Worm (Caenorhabditis elegans) whole organism, L4 larva: ENCODE results near the gene idpc-4.

ENCODE experiments used
- D1046.2 ChIP-seq: fragments of 200-800 bp; sonication (Bioruptor generic); IDR thresholded peaks from 2 replicates; pipeline ENCODE4 v1.3.6; 2022; ENCODE audit warnings: missing genetic modification characterization, missing compliant biosample characterization
- F10B5.3 ChIP-seq: sonication (generic microtip); optimal IDR thresholded peaks from 2 replicates; lab custom pipeline; 2016; ENCODE audit warnings: mild to moderate bottlenecking, missing genetic modification characterization, missing compliant biosample characterization
- F44E2.7 ChIP-seq: fragments of 200-800 bp; sonication (Bioruptor generic); IDR thresholded peaks from 2 replicates; pipeline ENCODE4 v2.1.2; 2022; ENCODE audit warnings: missing genetic modification characterization, missing compliant biosample characterization
- Y48G9A.11 ChIP-seq: fragments of 200-800 bp; sonication (Bioruptor generic); IDR thresholded peaks from 2 replicates; pipeline ENCODE4 v1.3.6; 2022; ENCODE audit warnings: missing genetic modification reagents, missing genetic modification characterization, missing compliant biosample characterization
- Y5F2A.4 ChIP-seq: fragments of 200-800 bp; sonication (Bioruptor generic); optimal IDR thresholded peaks from 2 replicates; lab custom pipeline; 2018; ENCODE audit warnings: mild to moderate bottlenecking, missing genetic modification characterization, missing compliant biosample characterization
- ZK337.2 ChIP-seq: fragments of 200-800 bp; sonication (Bioruptor generic); IDR thresholded peaks from 2 replicates; pipeline ENCODE4 v1.3.6; 2022; ENCODE audit warnings: missing genetic modification reagents, missing genetic modification characterization, missing compliant biosample characterization
- ZK546.5 ChIP-seq, 2 experiments: sonication (generic microtip); optimal IDR thresholded peaks; 2 replicates each; lab custom pipeline; 2017; ENCODE audit warnings: missing biosample characterization in 2 of 2, missing genetic modification characterization in 2 of 2
- aha-1 ChIP-seq: fragments of 150-350 bp; peaks from one replicate; lab custom pipeline; 2014; ENCODE audit warnings: missing biosample characterization, missing genetic modification characterization
- aly-2 ChIP-seq: sonication (generic microtip); optimal IDR thresholded peaks from 2 replicates; lab custom pipeline; 2018; ENCODE audit warnings: missing biosample characterization, missing genetic modification characterization
- ceh-32 ChIP-seq: sonication (generic microtip); optimal IDR thresholded peaks from 2 replicates; lab custom pipeline; 2016; ENCODE audit warnings: mild to moderate bottlenecking, missing genetic modification characterization, missing compliant biosample characterization; ENCODE audit not compliant: poor library complexity
- ceh-62 ChIP-seq: sonication (generic microtip); optimal IDR thresholded peaks from 2 replicates; lab custom pipeline; 2017; ENCODE audit warnings: missing biosample characterization, missing genetic modification characterization
- ceh-82 ChIP-seq: sonication (generic microtip); optimal IDR thresholded peaks from 2 replicates; lab custom pipeline; 2017; ENCODE audit warnings: missing biosample characterization, missing genetic modification characterization
- cey-2 ChIP-seq: sonication (generic microtip); optimal IDR thresholded peaks from 3 replicates; lab custom pipeline; 2017; ENCODE audit warnings: missing genetic modification characterization, mild to moderate bottlenecking, missing compliant biosample characterization, antibody characterized with exemption, borderline replicate concordance; ENCODE audit not compliant: insufficient read depth
- ctbp-1 ChIP-seq: fragments of 200-800 bp; sonication (Bioruptor generic); IDR thresholded peaks from 2 replicates; pipeline ENCODE4 v1.3.6; 2022; ENCODE audit warnings: missing genetic modification reagents, missing genetic modification characterization, missing compliant biosample characterization
- daf-16 ChIP-seq, 3 experiments: sonication (generic microtip); optimal IDR thresholded peaks; 2 replicates each; lab custom pipeline; 2016 to 2017; ENCODE audit warnings: missing genetic modification characterization in 3 of 3, missing genetic modification reagents in 3 of 3, mild to moderate bottlenecking in 2 of 3, missing compliant biosample characterization in 2 of 3, missing biosample characterization in 1 of 3, moderate library complexity in 1 of 3
- dmd-8 ChIP-seq: fragments of 200-800 bp; sonication (Bioruptor generic); IDR thresholded peaks from 2 replicates; pipeline ENCODE4 v1.3.6; 2022; ENCODE audit warnings: missing genetic modification characterization, missing compliant biosample characterization
- dmd-9 ChIP-seq: fragments of 200-800 bp; sonication (Bioruptor generic); IDR thresholded peaks from 2 replicates; pipeline ENCODE4 v1.3.6; 2022; ENCODE audit warnings: missing genetic modification reagents, missing genetic modification characterization, missing compliant biosample characterization
- egl-27 ChIP-seq: sonication (generic microtip); optimal IDR thresholded peaks from 3 replicates; lab custom pipeline; 2017; ENCODE audit warnings: missing biosample characterization, missing genetic modification reagents, missing genetic modification characterization
- egl-43 ChIP-seq: fragments of 200-800 bp; sonication (Bioruptor generic); IDR thresholded peaks from 2 replicates; pipeline ENCODE4 v1.3.6; 2022; ENCODE audit warnings: missing genetic modification reagents, missing genetic modification characterization, missing compliant biosample characterization
- gei-8 ChIP-seq: fragments of 200-800 bp; sonication (Bioruptor generic); optimal IDR thresholded peaks from 2 replicates; lab custom pipeline; 2018; ENCODE audit warnings: mild to moderate bottlenecking, missing genetic modification characterization, missing compliant biosample characterization
- hmg-1.1 ChIP-seq: fragments of 200-800 bp; sonication (Bioruptor generic); IDR thresholded peaks from 2 replicates; pipeline ENCODE4 v1.3.6; 2022; ENCODE audit warnings: missing genetic modification reagents, missing genetic modification characterization, missing compliant biosample characterization
- lim-7 ChIP-seq: fragments of 200-800 bp; sonication (Bioruptor generic); IDR thresholded peaks from 2 replicates; pipeline ENCODE4 v1.3.6; 2022; ENCODE audit warnings: missing genetic modification characterization, missing compliant biosample characterization
- lin-13 ChIP-seq: fragments of 150-350 bp; optimal IDR thresholded peaks from 2 replicates; lab custom pipeline; 2014; ENCODE audit warnings: missing biosample characterization, missing genetic modification reagents, missing genetic modification characterization
- lin-38 ChIP-seq: fragments of 200-800 bp; sonication (Bioruptor generic); IDR thresholded peaks from 2 replicates; pipeline ENCODE4 v1.3.6; 2022; ENCODE audit warnings: missing genetic modification reagents, missing genetic modification characterization, missing compliant biosample characterization
- lsy-2 ChIP-seq, 2 experiments: fragments of 150-350 bp in 1 of 2; sonication (generic microtip) in 1 of 2; optimal IDR thresholded peaks; 2 replicates each; lab custom pipeline; 2014 to 2017; ENCODE audit warnings: missing biosample characterization in 2 of 2, missing genetic modification characterization in 2 of 2
- madf-5 ChIP-seq, 2 experiments: fragments of 200-800 bp; sonication (Bioruptor generic); IDR thresholded peaks; 2 replicates each; pipeline ENCODE4 v1.3.6; 2022; ENCODE audit warnings: missing compliant biosample characterization in 2 of 2, missing genetic modification characterization in 2 of 2
- madf-9 ChIP-seq: fragments of 200-800 bp; sonication (Bioruptor generic); conservative IDR thresholded peaks from 2 replicates; pipeline ENCODE4 v1.3.6; 2022; ENCODE audit warnings: missing genetic modification reagents, missing genetic modification characterization, missing compliant biosample characterization
- mep-1 ChIP-seq: fragments of 150-350 bp; sonication (generic microtip); optimal IDR thresholded peaks from 3 replicates; lab custom pipeline; 2014; ENCODE audit warnings: missing biosample characterization, missing genetic modification characterization
- mxl-2 ChIP-seq: fragments of 200-800 bp; sonication (Bioruptor generic); conservative IDR thresholded peaks from 2 replicates; pipeline ENCODE4 v1.3.6; 2022; ENCODE audit warnings: missing genetic modification reagents, missing genetic modification characterization, missing compliant biosample characterization
- nhr-102 ChIP-seq: sonication (generic microtip); optimal IDR thresholded peaks from 2 replicates; lab custom pipeline; 2016; ENCODE audit warnings: mild to moderate bottlenecking, missing genetic modification characterization, moderate library complexity, missing compliant biosample characterization
- nhr-28 ChIP-seq: fragments of 150-350 bp; optimal IDR thresholded peaks from 2 replicates; lab custom pipeline; 2014; ENCODE audit warnings: missing biosample characterization, missing genetic modification characterization
- nhr-41 ChIP-seq: fragments of 200-800 bp; sonication (Bioruptor generic); IDR thresholded peaks from 2 replicates; pipeline ENCODE4 v1.3.6; 2022; ENCODE audit warnings: missing genetic modification reagents, missing genetic modification characterization, missing compliant biosample characterization
- nhr-48 ChIP-seq: sonication (generic microtip); optimal IDR thresholded peaks from 2 replicates; lab custom pipeline; 2016; ENCODE audit warnings: mild to moderate bottlenecking, missing genetic modification characterization, missing compliant biosample characterization
- nhr-6 ChIP-seq: fragments of 150-350 bp; optimal IDR thresholded peaks from 2 replicates; lab custom pipeline; 2014; ENCODE audit warnings: missing biosample characterization, missing genetic modification characterization
- nhr-77 ChIP-seq: fragments of 150-350 bp; optimal IDR thresholded peaks from 2 replicates; lab custom pipeline; 2014; ENCODE audit warnings: missing biosample characterization, missing genetic modification characterization
- saeg-2 ChIP-seq: fragments of 200-800 bp; sonication (Bioruptor generic); IDR thresholded peaks from 2 replicates; pipeline ENCODE4 v1.3.6; 2022; ENCODE audit warnings: missing genetic modification reagents, missing genetic modification characterization, missing compliant biosample characterization
- sdz-12 ChIP-seq: fragments of 200-800 bp; sonication (Bioruptor generic); optimal IDR thresholded peaks from 2 replicates; lab custom pipeline; 2018; ENCODE audit warnings: mild to moderate bottlenecking, missing genetic modification characterization, missing compliant biosample characterization
- set-16 ChIP-seq: fragments of 200-800 bp; sonication (Bioruptor generic); IDR thresholded peaks from 2 replicates; pipeline ENCODE4 v1.3.6; 2022; ENCODE audit warnings: missing genetic modification reagents, missing genetic modification characterization, missing compliant biosample characterization
- skn-1 ChIP-seq: fragments of 150-350 bp; optimal IDR thresholded peaks from 2 replicates; lab custom pipeline; 2014; ENCODE audit warnings: missing biosample characterization, missing genetic modification characterization
- snpc-4 ChIP-seq: fragments of 150-350 bp; optimal IDR thresholded peaks from 2 replicates; lab custom pipeline; 2014; ENCODE audit warnings: missing biosample characterization, missing genetic modification characterization
- spr-3 ChIP-seq: fragments of 200-800 bp; sonication (Bioruptor generic); optimal IDR thresholded peaks from 2 replicates; lab custom pipeline; 2018; ENCODE audit warnings: mild to moderate bottlenecking, missing genetic modification characterization, missing compliant biosample characterization
- unc-130 ChIP-seq: sonication (generic microtip); optimal IDR thresholded peaks from 2 replicates; lab custom pipeline; 2016; ENCODE audit warnings: missing genetic modification reagents, missing genetic modification characterization, missing compliant biosample characterization
- unc-39 ChIP-seq: sonication (generic microtip); optimal IDR thresholded peaks from 2 replicates; lab custom pipeline; 2017; ENCODE audit warnings: missing biosample characterization, missing genetic modification characterization
- zag-1 ChIP-seq: fragments of 150-350 bp; optimal IDR thresholded peaks from 2 replicates; lab custom pipeline; 2014; ENCODE audit warnings: missing biosample characterization, missing genetic modification characterization
- zip-2 ChIP-seq: fragments of 150-350 bp; optimal IDR thresholded peaks from 2 replicates; lab custom pipeline; 2014; ENCODE audit warnings: missing biosample characterization, missing genetic modification characterization
- ztf-11 ChIP-seq: fragments of 150-350 bp; optimal IDR thresholded peaks from 2 replicates; lab custom pipeline; 2014; ENCODE audit warnings: missing biosample characterization, missing genetic modification characterization

The idpc-4 gene

DNA sequence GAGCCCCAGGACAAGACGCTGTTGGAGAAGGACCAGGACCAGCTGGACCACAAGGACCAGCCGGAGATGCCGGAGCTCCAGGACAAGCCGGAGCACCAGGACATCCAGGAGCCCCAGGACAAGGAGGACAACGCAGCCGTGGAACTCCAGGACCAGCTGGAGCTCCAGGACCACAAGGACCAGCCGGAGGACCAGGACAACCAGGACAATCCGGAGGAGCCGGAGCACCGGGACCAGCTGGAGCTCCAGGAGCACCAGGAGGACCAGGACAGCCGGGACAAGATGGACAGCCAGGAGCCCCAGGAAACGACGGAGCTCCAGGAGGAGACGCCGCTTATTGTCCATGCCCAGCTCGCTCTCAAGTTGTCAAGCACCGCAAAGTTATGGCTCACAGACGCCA is 5.3 kb downstream of the idpc-4 start (continued):
- TF ChIP-seq Y5F2A.4, result no peak
- no peak for TF ChIP-seq ztf-11 (tag; lab: Kevin White, UChicago)
- no peak for TF ChIP-seq ZK546.5 (tag; optimal IDR thresholded peaks at IDR 0.05; lab: Kevin White, UChicago)
- no peak for TF ChIP-seq nhr-6 (tag; lab: Kevin White, UChicago)
- TF ChIP-seq unc-39 (tag; lab: Kevin White, UChicago), result no peak
- no peak for TF ChIP-seq nhr-48
- TF ChIP-seq aly-2 (tag; lab: Kevin White, UChicago), result no peak
- peak; percentile 98 for TF ChIP-seq set-16 (GFP tag; lab: Robert Waterston, UW)
- TF ChIP-seq skn-1 (tag; lab: Kevin White, UChicago), result no peak
- TF ChIP-seq lin-38 (GFP tag; lab: Robert Waterston, UW), result 0 out of 2 replicates have a peak, but pooled peaks have one; percentile 23
- TF ChIP-seq egl-27 (tag; lab: Kevin White, UChicago), result no peak
- TF ChIP-seq spr-3 (GFP tag; lab: Kevin White, UChicago), result no peak
- TF ChIP-seq hmg-1.1 (GFP tag; lab: Robert Waterston, UW), result no peak
- TF ChIP-seq nhr-102 (tag; lab: Kevin White, UChicago), result no peak
- no peak for TF ChIP-seq nhr-41 (GFP tag; lab: Robert Waterston, UW)
- peak in 1 of 2 experiments; percentile 29; a peak in 1 of 4 replicates for TF ChIP-seq madf-5 (GFP tag; IDR thresholded peaks at IDR 0.05; lab: Robert Waterston, UW)
- TF ChIP-seq F44E2.7 (GFP tag; lab: Robert Waterston, UW), result 0 out of 2 replicates have a peak, but pooled peaks have one; percentile 47
- no peak for TF ChIP-seq snpc-4 (tag; lab: Kevin White, UChicago)
- TF ChIP-seq zag-1 (tag; lab: Kevin White, UChicago), result no peak
- TF ChIP-seq F10B5.3 (tag; lab: Kevin White, UChicago), result no peak
- no peak for TF ChIP-seq daf-16 (GFP tag; optimal IDR thresholded peaks at IDR 0.05; lab: Kevin White, UChicago)
- TF ChIP-seq daf-16 (tag; optimal IDR thresholded peaks at IDR 0.05; lab: Kevin White, UChicago), result no peak
- no peak for TF ChIP-seq ceh-82 (tag; lab: Kevin White, UChicago)
- TF ChIP-seq nhr-77 (tag; lab: Kevin White, UChicago), result no peak
- TF ChIP-seq zip-2 (tag; lab: Kevin White, UChicago), result no peak
- no peak for TF ChIP-seq ceh-62 (tag; lab: Kevin White, UChicago)
- TF ChIP-seq ceh-32 (tag; lab: Kevin White, UChicago), result no peak
- TF ChIP-seq gei-8 (GFP tag; lab: Kevin White, UChicago), result no peak
- TF ChIP-seq ZK337.2 (GFP tag; lab: Robert Waterston, UW), result no peak
- TF ChIP-seq aha-1 (tag; lab: Kevin White, UChicago), result no peak
- no peak for TF ChIP-seq madf-9 (GFP tag; lab: Robert Waterston, UW)
- no peak for TF ChIP-seq mxl-2 (GFP tag; lab: Robert Waterston, UW)
- TF ChIP-seq saeg-2 (GFP tag; lab: Robert Waterston, UW), result no peak
- TF ChIP-seq mep-1 (tag; lab: Kevin White, UChicago), result no peak
- no peak for TF ChIP-seq lin-13 (GFP tag; lab: Kevin White, UChicago)
- TF ChIP-seq unc-130, result no peak
- TF ChIP-seq lim-7 (GFP tag; lab: Robert Waterston, UW), result 0 out of 2 replicates have a peak, but pooled peaks have one; percentile 28
- no peak for TF ChIP-seq D1046.2 (GFP tag; lab: Robert Waterston, UW)
- TF ChIP-seq dmd-9 (GFP tag; lab: Robert Waterston, UW), result no peak
- TF ChIP-seq cey-2, result no peak
- TF ChIP-seq dmd-8 (GFP tag; lab: Robert Waterston, UW), result no peak
- no peak for TF ChIP-seq nhr-28 (tag; lab: Kevin White, UChicago)
- TF ChIP-seq egl-43 (GFP tag; lab: Robert Waterston, UW), result 0 out of 2 replicates have a peak, but pooled peaks have one; percentile 46
- TF ChIP-seq lsy-2 (tag; optimal IDR thresholded peaks at IDR 0.05; lab: Kevin White, UChicago), result no peak
- 0 out of 2 replicates have a peak, but pooled peaks have one; percentile 14 for TF ChIP-seq ctbp-1
- TF ChIP-seq sdz-12 (GFP tag; lab: Kevin White, UChicago), result no peak
- 0 out of 2 replicates have a peak, but pooled peaks have one; percentile 46 for TF ChIP-seq Y48G9A.11 (GFP tag; lab: Robert Waterston, UW)
